Worm (Caenorhabditis elegans) whole organism, mixed stage, embryonic: ENCODE results near the gene knl-1.

Source experiments
- nhr-28 ChIP-seq: fragments of 150-350 bp; optimal IDR thresholded peaks from 2 replicates; lab custom pipeline; 2014; ENCODE audit warnings: missing biosample characterization, missing genetic modification characterization
- unc-39 ChIP-seq: fragments of 150-350 bp; optimal IDR thresholded peaks from 2 replicates; lab custom pipeline; 2014; ENCODE audit warnings: missing biosample characterization, missing genetic modification characterization

ce11 chrIII:8271676-8272225 is 21.3 kb downstream of the knl-1 start, which contains the start of the genes mps-4 and F09G8.10:
- TF ChIP-seq unc-39 (no peak), nhr-28 (tag; lab: Kevin White, UChicago) (no peak)
